Fruit fly (Drosophila melanogaster): ENCODE measurements around the gene CG17221.

DNA sequence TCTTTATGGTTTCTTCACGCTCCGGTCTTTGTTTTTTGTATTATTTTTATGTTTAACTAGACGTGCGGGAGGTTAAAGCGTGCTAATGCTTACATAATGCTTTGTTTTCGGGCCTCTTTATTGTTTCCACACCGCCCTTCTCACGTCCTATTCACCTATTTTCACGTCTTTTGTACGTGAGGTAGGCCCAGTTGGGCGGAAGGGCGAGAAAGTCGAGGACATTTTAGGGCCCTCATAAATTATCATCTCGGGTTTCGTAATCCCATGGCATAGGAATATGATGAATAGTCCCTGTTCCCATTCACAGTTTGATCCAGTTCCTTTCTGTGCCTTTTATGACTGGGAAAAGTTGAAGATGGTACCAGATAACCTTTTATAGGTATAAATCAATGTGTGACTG, 34.3 kb upstream of the CG17221 start:
- TF ChIP-seq Clk (GFP tag; optimal IDR thresholded peaks at IDR 0.05): no peak
- TF ChIP-seq kay (GFP tag; ENCODE audit: borderline replicate concordance): no peak
- no peak for TF ChIP-seq CG12768 (GFP tag; optimal IDR thresholded peaks at IDR 0.05)
- TF ChIP-seq toe (GFP tag; optimal IDR thresholded peaks at IDR 0.05): no peak
- no peak for TF ChIP-seq cic (GFP tag; optimal IDR thresholded peaks at IDR 0.05)
- no peak for TF ChIP-seq Crg-1 (GFP tag; optimal IDR thresholded peaks at IDR 0.05)
- TF ChIP-seq CG5204 (GFP tag; optimal IDR thresholded peaks at IDR 0.05): no peak
- no peak for TF ChIP-seq CG11617 (GFP tag; optimal IDR thresholded peaks at IDR 0.05)
- no peak for TF ChIP-seq CG1620 (GFP tag; optimal IDR thresholded peaks at IDR 0.05)
- TF ChIP-seq bab1 (GFP tag; optimal IDR thresholded peaks at IDR 0.05): no peak
